Fruit fly (Drosophila melanogaster): Measurements from ENCODE around the gene CG18170.

DNA sequence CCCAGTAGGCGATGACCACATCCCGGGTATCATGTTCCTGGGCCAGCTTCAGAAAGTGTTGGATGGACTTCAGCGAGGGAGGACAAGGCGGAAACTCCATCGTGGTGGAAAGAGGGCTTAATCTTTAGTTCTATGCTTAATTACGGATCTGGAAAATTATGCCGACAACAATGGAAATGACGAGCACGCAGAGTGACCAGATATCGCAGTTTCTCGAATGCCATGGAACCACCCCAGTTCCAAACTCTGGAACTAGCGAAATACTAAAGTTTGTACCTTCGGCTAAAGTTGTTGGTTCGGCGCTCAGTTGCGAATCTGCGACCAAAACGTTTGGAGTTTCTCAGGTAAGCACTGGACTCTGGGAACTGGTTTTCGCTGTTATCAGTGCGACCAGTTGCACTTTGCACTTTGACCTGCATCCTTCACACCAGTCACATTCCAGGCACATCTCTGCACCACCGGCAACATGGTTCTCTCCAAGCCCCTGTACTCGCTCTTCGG, 50.0 kb downstream of the CG18170 start, which contains the start of the genes CG7970 and Vta1:
- TF ChIP-seq CG15479 (GFP tag; optimal IDR thresholded peaks at IDR 0.05) (no peak), nerfin-1 (tag; optimal IDR thresholded peaks at IDR 0.05) (no peak), CG9876 (GFP tag; optimal IDR thresholded peaks at IDR 0.05) (no peak), lmd (GFP tag; IDR thresholded peaks at IDR 0.05) (no peak), Oaz (GFP tag; IDR thresholded peaks at IDR 0.05) (no peak), cg (GFP tag; optimal IDR thresholded peaks at IDR 0.05) (no peak), knrl (GFP tag; IDR thresholded peaks at IDR 0.05; ENCODE audit: partially characterized antibody) (0 out of 3 replicates have a peak, but pooled peaks have one; percentile 28)

Data from whole organism, embryonic.